Fruit fly (Drosophila melanogaster) whole organism, adult: ENCODE results near the gene Cad89D.

ENCODE experiments used
- CG11617 ChIP-seq: fragments of 200-800 bp; sonication (Bioruptor generic); optimal IDR thresholded peaks from 2 replicates; lab custom pipeline; 2017; ENCODE audit warnings: mild to moderate bottlenecking, missing biosample characterization, missing genetic modification reagents, missing genetic modification characterization
- CG12768 ChIP-seq: fragments of 200-800 bp; sonication (Bioruptor generic); optimal IDR thresholded peaks from 2 replicates; lab custom pipeline; 2017; ENCODE audit warnings: missing biosample characterization, missing genetic modification characterization, mild to moderate bottlenecking, moderate library complexity, missing genetic modification reagents
- CG14711 ChIP-seq: fragments of 200-800 bp; sonication (Bioruptor generic); optimal IDR thresholded peaks from 2 replicates; lab custom pipeline; 2018; ENCODE audit warnings: missing biosample characterization, mild to moderate bottlenecking, missing genetic modification characterization, moderate library complexity
- CG1620 ChIP-seq: fragments of 200-800 bp; sonication (Bioruptor generic); optimal IDR thresholded peaks from 2 replicates; lab custom pipeline; 2016; ENCODE audit warnings: missing biosample characterization, missing genetic modification characterization
- CG33017 ChIP-seq: fragments of 200-800 bp; sonication (Bioruptor generic); optimal IDR thresholded peaks from 2 replicates; lab custom pipeline; 2018; ENCODE audit warnings: missing biosample characterization, mild to moderate bottlenecking, missing genetic modification characterization, moderate library complexity
- CG5204 ChIP-seq: fragments of 200-800 bp; sonication (Bioruptor generic); optimal IDR thresholded peaks from 2 replicates; lab custom pipeline; 2016; ENCODE audit warnings: missing biosample characterization, missing genetic modification characterization
- CG7045 ChIP-seq: fragments of 200-800 bp; sonication (Bioruptor generic); optimal IDR thresholded peaks from 2 replicates; lab custom pipeline; 2017; ENCODE audit warnings: missing biosample characterization, mild to moderate bottlenecking, missing genetic modification characterization
- CG7101 ChIP-seq: fragments of 200-800 bp; sonication (Bioruptor generic); optimal IDR thresholded peaks from 2 replicates; lab custom pipeline; 2018; ENCODE audit warnings: missing biosample characterization, mild to moderate bottlenecking, missing genetic modification characterization, moderate library complexity
- Clk ChIP-seq: fragments of 200-800 bp; sonication (Bioruptor generic); optimal IDR thresholded peaks from 2 replicates; lab custom pipeline; 2017; ENCODE audit warnings: missing biosample characterization, missing genetic modification characterization
- Crg-1 ChIP-seq: fragments of 200-800 bp; sonication (Bioruptor generic); optimal IDR thresholded peaks from 2 replicates; lab custom pipeline; 2016; ENCODE audit warnings: missing biosample characterization, missing genetic modification characterization
- Hr96 ChIP-seq: fragments of 200-800 bp; sonication (Bioruptor generic); optimal IDR thresholded peaks from 2 replicates; lab custom pipeline; 2016; ENCODE audit warnings: missing biosample characterization, missing genetic modification characterization
- Mnt ChIP-seq: fragments of 200-800 bp; sonication (Bioruptor generic); optimal IDR thresholded peaks from 2 replicates; lab custom pipeline; 2016; ENCODE audit warnings: missing biosample characterization, mild to moderate bottlenecking, missing genetic modification characterization
- bab1 ChIP-seq: fragments of 200-800 bp; sonication (Bioruptor generic); optimal IDR thresholded peaks from 3 replicates; lab custom pipeline; 2019; ENCODE audit warnings: missing biosample characterization, mild to moderate bottlenecking, missing genetic modification characterization, moderate library complexity
- cic ChIP-seq: fragments of 200-800 bp; sonication (Bioruptor generic); optimal IDR thresholded peaks from 2 replicates; lab custom pipeline; 2017; ENCODE audit warnings: missing biosample characterization, mild to moderate bottlenecking, missing genetic modification characterization, moderate library complexity
- cnc ChIP-seq, 2 experiments: fragments of >200 bp; optimal IDR thresholded peaks; 2 replicates each; lab custom pipeline; 2017
- kay ChIP-seq: fragments of 200-800 bp; sonication (Bioruptor generic); peaks from one replicate; lab custom pipeline; 2016; ENCODE audit warnings: missing biosample characterization, missing genetic modification characterization, borderline replicate concordance
- ovo ChIP-seq: fragments of 200-800 bp; sonication (Bioruptor generic); optimal IDR thresholded peaks from 2 replicates; lab custom pipeline; 2016; ENCODE audit warnings: missing biosample characterization, missing genetic modification characterization
- pad ChIP-seq: fragments of 200-800 bp; sonication (Bioruptor generic); optimal IDR thresholded peaks from 3 replicates; lab custom pipeline; 2017; ENCODE audit warnings: missing biosample characterization, missing genetic modification characterization, mild to moderate bottlenecking, moderate library complexity, missing genetic modification reagents
- tj ChIP-seq: fragments of 200-800 bp; sonication (Bioruptor generic); optimal IDR thresholded peaks from 3 replicates; lab custom pipeline; 2017; ENCODE audit warnings: missing biosample characterization, mild to moderate bottlenecking, missing genetic modification characterization, moderate library complexity
- toe ChIP-seq: fragments of 200-800 bp; sonication (Bioruptor generic); optimal IDR thresholded peaks from 2 replicates; lab custom pipeline; 2016; ENCODE audit warnings: missing biosample characterization, missing genetic modification characterization

The Cad89D gene

dm6 chr3R:16524178-16524577 is 29.0 kb upstream of the Cad89D start:
- TF ChIP-seq Hr96 (GFP tag; lab: Kevin White, UChicago) (no peak), CG1620 (GFP tag; lab: Kevin White, UChicago) (no peak), Clk (GFP tag; lab: Kevin White, UChicago) (no peak), toe (no peak), Mnt (no peak), CG12768 (no peak), CG5204 (no peak), pad (no peak), CG14711 (tag; lab: Kevin White, UChicago) (no peak), ovo (GFP tag; lab: Kevin White, UChicago) (no peak), CG7101 (no peak), kay (GFP tag; lab: Kevin White, UChicago) (no peak), CG33017 (tag; lab: Kevin White, UChicago) (no peak), CG11617 (GFP tag; lab: Kevin White, UChicago) (no peak), cnc (optimal IDR thresholded peaks at IDR 0.05; lab: Kevin White, UChicago) (no peak), cic (GFP tag; lab: Kevin White, UChicago) (no peak), tj (GFP tag; lab: Kevin White, UChicago) (no peak)

- TF ChIP-seq CG12768 (no peak), Mnt (no peak), CG14711 (tag; lab: Kevin White, UChicago) (no peak), CG7045 (no peak), Clk (GFP tag; lab: Kevin White, UChicago) (no peak), CG33017 (tag; lab: Kevin White, UChicago) (no peak), tj (GFP tag; lab: Kevin White, UChicago) (no peak), cic (GFP tag; lab: Kevin White, UChicago) (no peak), bab1 (GFP tag; lab: Kevin White, UChicago) (no peak), cnc (optimal IDR thresholded peaks at IDR 0.05; lab: Kevin White, UChicago) (no peak)
These were observed 28.2 kb upstream of the Cad89D start for dm6 chr3R:16523395-16523794.

dm6 chr3R:16518150-16518662 is 23.0 kb upstream of the Cad89D start:
- no peak for TF ChIP-seq pad
- TF ChIP-seq cnc (optimal IDR thresholded peaks at IDR 0.05; lab: Kevin White, UChicago), result no peak
- no peak for TF ChIP-seq CG11617 (GFP tag; lab: Kevin White, UChicago)
- TF ChIP-seq CG14711 (tag; lab: Kevin White, UChicago), result no peak
- no peak for TF ChIP-seq Hr96 (GFP tag; lab: Kevin White, UChicago)
- TF ChIP-seq CG5204, result no peak
- no peak for TF ChIP-seq kay (GFP tag; lab: Kevin White, UChicago)
- no peak for TF ChIP-seq Mnt
- no peak for TF ChIP-seq CG33017 (tag; lab: Kevin White, UChicago)
- no peak for TF ChIP-seq tj (GFP tag; lab: Kevin White, UChicago)
- no peak for TF ChIP-seq CG7101
- no peak for TF ChIP-seq toe
- no peak for TF ChIP-seq Crg-1
- TF ChIP-seq CG1620 (GFP tag; lab: Kevin White, UChicago), result no peak
- no peak for TF ChIP-seq Clk (GFP tag; lab: Kevin White, UChicago)

dm6 chr3R:16510128-16510527 is 14.9 kb upstream of the Cad89D start:
- TF ChIP-seq CG5204 (no peak), bab1 (GFP tag; lab: Kevin White, UChicago) (no peak), CG1620 (GFP tag; lab: Kevin White, UChicago) (no peak), CG7101 (no peak), Hr96 (GFP tag; lab: Kevin White, UChicago) (no peak)

- TF ChIP-seq ovo (GFP tag; lab: Kevin White, UChicago) (no peak), pad (no peak), Crg-1 (no peak)
These were observed 12.5 kb upstream of the Cad89D start for dm6 chr3R:16507706-16508105.

- no peak for TF ChIP-seq CG7045
- TF ChIP-seq bab1 (GFP tag; lab: Kevin White, UChicago), result no peak
These were observed 9.3 kb upstream of the Cad89D start for dm6 chr3R:16504541-16504940.

- TF ChIP-seq toe (no peak), Mnt (no peak), tj (GFP tag; lab: Kevin White, UChicago) (no peak)
These were observed 7.5 kb upstream of the Cad89D start, which contains the start of gene CG42342 for dm6 chr3R:16502595-16503305. Gene CG42342, plus strand, starts transcription at chr3R:16502770.
